Fruit fly (Drosophila melanogaster): Measurements from ENCODE around the gene CG45081.

DNA sequence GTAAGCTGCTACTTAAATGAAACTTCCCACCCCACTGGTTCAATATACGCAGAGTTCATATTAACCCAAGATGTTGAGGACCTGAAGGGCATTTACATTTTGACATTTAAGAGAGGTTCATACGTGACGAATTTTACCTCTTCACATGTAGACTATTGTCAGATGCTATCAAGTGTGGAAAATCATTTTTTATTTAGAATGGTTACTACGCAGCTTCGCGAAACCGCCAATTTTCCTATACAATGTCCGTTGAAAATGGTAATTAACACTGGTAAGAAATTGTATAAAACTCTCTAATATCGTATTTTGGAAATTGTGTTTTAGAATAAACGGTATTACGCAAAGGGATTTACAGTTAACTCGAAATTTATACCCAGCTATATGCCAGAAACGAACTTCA is 29.3 kb upstream of the CG45081 start:
- TF ChIP-seq CG32121 (GFP tag; IDR thresholded peaks at IDR 0.05) (no peak), CG4496 (GFP tag; IDR thresholded peaks at IDR 0.05) (no peak), EcR (GFP tag; optimal IDR thresholded peaks at IDR 0.05) (no peak)
